Fruit fly (Drosophila melanogaster) whole organism, embryonic: Measurements from ENCODE around the gene CG42324.
A peak's percentile ranks its signal among the peaks of the same experiment; 100 is the strongest.

ENCODE experiments used
- Bgb ChIP-seq: fragments of 200-800 bp; sonication (Bioruptor generic); IDR thresholded peaks from 2 replicates; pipeline ENCODE4 v1.3.6; 2022; ENCODE audit warnings: missing biosample characterization, missing genetic modification characterization; ENCODE audit not compliant: partially characterized antibody
- CG10321 ChIP-seq: fragments of 200-800 bp; sonication (Bioruptor generic); IDR thresholded peaks from 2 replicates; pipeline ENCODE4 v1.3.6; 2022; ENCODE audit warnings: missing biosample characterization, missing genetic modification characterization
- CG11247 ChIP-seq: fragments of 200-800 bp; sonication (Bioruptor generic); IDR thresholded peaks from 2 replicates; pipeline ENCODE4 v1.3.6; 2022; ENCODE audit warnings: missing biosample characterization, missing genetic modification characterization
- CG13287 ChIP-seq: fragments of 200-800 bp; sonication (Bioruptor generic); IDR thresholded peaks from 2 replicates; pipeline ENCODE4 v1.3.6; 2022; ENCODE audit warnings: missing biosample characterization, missing genetic modification characterization; ENCODE audit not compliant: partially characterized antibody
- CG14710 ChIP-seq: fragments of 200-800 bp; sonication (Bioruptor generic); optimal IDR thresholded peaks from 3 replicates; lab custom pipeline; 2019; ENCODE audit warnings: missing biosample characterization, mild to moderate bottlenecking, missing genetic modification characterization, moderate library complexity
- CG16813 ChIP-seq: fragments of 200-800 bp; sonication (Bioruptor generic); IDR thresholded peaks from 3 replicates; pipeline ENCODE4 v1.3.6; 2022; ENCODE audit warnings: missing biosample characterization, missing genetic modification characterization; ENCODE audit not compliant: partially characterized antibody
- CG18011 ChIP-seq: fragments of 200-800 bp; sonication (Bioruptor generic); optimal IDR thresholded peaks from 2 replicates; lab custom pipeline; 2017; ENCODE audit warnings: missing biosample characterization, missing genetic modification characterization, mild to moderate bottlenecking, moderate library complexity, missing genotype
- CG18262 ChIP-seq: fragments of 200-800 bp; optimal IDR thresholded peaks from 3 replicates; lab custom pipeline; 2019; ENCODE audit warnings: missing biosample characterization, mild to moderate bottlenecking, missing genetic modification characterization, moderate library complexity
- CG34376 ChIP-seq: fragments of 200-800 bp; sonication (Bioruptor generic); optimal IDR thresholded peaks from 2 replicates; lab custom pipeline; 2018; ENCODE audit warnings: missing biosample characterization, mild to moderate bottlenecking, missing genetic modification characterization
- CG3726 ChIP-seq: fragments of 200-800 bp; sonication (Bioruptor generic); IDR thresholded peaks from 3 replicates; pipeline ENCODE4, ENCODE4 v1.3.6; 2022; ENCODE audit warnings: missing biosample characterization, missing genetic modification characterization
- CG8388 ChIP-seq: fragments of 200-800 bp; sonication (Bioruptor generic); optimal IDR thresholded peaks from 2 replicates; lab custom pipeline; 2019; ENCODE audit warnings: missing biosample characterization, mild to moderate bottlenecking, missing genetic modification characterization, moderate library complexity
- CG8944 ChIP-seq: fragments of 200-800 bp; sonication (Bioruptor generic); optimal IDR thresholded peaks from 3 replicates; lab custom pipeline; 2016; ENCODE audit warnings: missing biosample characterization, missing genetic modification characterization
- CG9437 ChIP-seq: fragments of 200-800 bp; sonication (Bioruptor generic); optimal IDR thresholded peaks from 2 replicates; lab custom pipeline; 2018; ENCODE audit warnings: missing biosample characterization, mild to moderate bottlenecking, missing genetic modification characterization
- D19A ChIP-seq: fragments of 200-800 bp; optimal IDR thresholded peaks from 3 replicates; lab custom pipeline; 2019; ENCODE audit warnings: missing biosample characterization, mild to moderate bottlenecking, missing genetic modification characterization, moderate library complexity
- Ets65A ChIP-seq: fragments of 200-800 bp; sonication (Bioruptor generic); peaks from one replicate; lab custom pipeline; 2016; ENCODE audit warnings: missing biosample characterization, missing genetic modification characterization
- Ets97D ChIP-seq: fragments of 200-800 bp; sonication (Bioruptor generic); optimal IDR thresholded peaks from 3 replicates; lab custom pipeline; 2016; ENCODE audit warnings: missing biosample characterization, missing genetic modification characterization
- Fer1 ChIP-seq: fragments of 200-800 bp; sonication (Bioruptor generic); optimal IDR thresholded peaks from 2 replicates; lab custom pipeline; 2017; ENCODE audit warnings: missing biosample characterization, mild to moderate bottlenecking, missing genetic modification characterization
- MBD-R2 ChIP-seq: fragments of 200-800 bp; sonication (Bioruptor generic); IDR thresholded peaks from 2 replicates; pipeline ENCODE4 v1.3.6; 2022; ENCODE audit warnings: missing biosample characterization, missing genetic modification characterization
- Med ChIP-seq: fragments of 200-800 bp; sonication (Bioruptor generic); peaks from one replicate; lab custom pipeline; 2016; ENCODE audit warnings: missing biosample characterization, missing genetic modification characterization, mild to moderate bottlenecking, inconsistent platforms, moderate library complexity
- Opbp ChIP-seq: fragments of 200-800 bp; sonication (Bioruptor generic); IDR thresholded peaks from 3 replicates; pipeline ENCODE4 v1.3.6; 2022; ENCODE audit warnings: missing biosample characterization, missing genetic modification characterization; ENCODE audit not compliant: partially characterized antibody
- Xbp1 ChIP-seq: fragments of 200-800 bp; sonication (Bioruptor generic); optimal IDR thresholded peaks from 3 replicates; lab custom pipeline; 2016; ENCODE audit warnings: missing biosample characterization, mild to moderate bottlenecking, missing genetic modification characterization
- aop ChIP-seq: fragments of 200-800 bp; sonication (Bioruptor generic); IDR thresholded peaks from 2 replicates; pipeline ENCODE4 v1.3.6; 2022; ENCODE audit warnings: missing biosample characterization, missing genetic modification characterization
- crp ChIP-seq, 2 experiments: fragments of 200-800 bp; sonication (Bioruptor generic); optimal IDR thresholded peaks; 2 replicates in 1 of 2; 3 replicates in 1 of 2; lab custom pipeline; 2017; ENCODE audit warnings: missing biosample characterization in 2 of 2, missing genetic modification characterization in 2 of 2, mild to moderate bottlenecking in 1 of 2, moderate library complexity in 1 of 2
- dmrt11E ChIP-seq: fragments of 200-800 bp; sonication (Bioruptor generic); optimal IDR thresholded peaks from 3 replicates; lab custom pipeline; 2018; ENCODE audit warnings: missing biosample characterization, mild to moderate bottlenecking, missing genetic modification characterization, moderate library complexity
- exex ChIP-seq: fragments of 200-800 bp; sonication (Bioruptor generic); optimal IDR thresholded peaks from 4 replicates; lab custom pipeline; 2018; ENCODE audit warnings: missing biosample characterization, mild to moderate bottlenecking, missing genetic modification characterization, moderate library complexity
- gcm2 ChIP-seq: fragments of 200-800 bp; sonication (Bioruptor generic); optimal IDR thresholded peaks from 2 replicates; lab custom pipeline; 2016; ENCODE audit warnings: missing biosample characterization, missing genetic modification characterization
- lab ChIP-seq: fragments of 200-800 bp; sonication (Bioruptor generic); optimal IDR thresholded peaks from 3 replicates; lab custom pipeline; 2017; ENCODE audit warnings: missing biosample characterization, missing genetic modification characterization, mild to moderate bottlenecking, moderate library complexity, missing genetic modification reagents
- mirr ChIP-seq: fragments of 200-800 bp; sonication (Bioruptor generic); optimal IDR thresholded peaks from 3 replicates; lab custom pipeline; 2018; ENCODE audit warnings: missing biosample characterization, mild to moderate bottlenecking, missing genetic modification characterization
- nom ChIP-seq: fragments of 200-800 bp; sonication (Bioruptor generic); optimal IDR thresholded peaks from 2 replicates; lab custom pipeline; 2017; ENCODE audit warnings: missing biosample characterization, missing genetic modification characterization, mild to moderate bottlenecking, moderate library complexity, missing genetic modification reagents
- otp ChIP-seq: fragments of 200-800 bp; sonication (Bioruptor generic); IDR thresholded peaks from 3 replicates; pipeline ENCODE4, ENCODE4 v1.3.6; 2022; ENCODE audit warnings: missing biosample characterization, missing genetic modification characterization
- pfk ChIP-seq: fragments of 200-800 bp; sonication (Bioruptor generic); optimal IDR thresholded peaks from 2 replicates; lab custom pipeline; 2018; ENCODE audit warnings: missing biosample characterization, mild to moderate bottlenecking, missing genetic modification characterization, moderate library complexity
- phol ChIP-seq: fragments of 200-800 bp; sonication (Bioruptor generic); optimal IDR thresholded peaks from 3 replicates; lab custom pipeline; 2018; ENCODE audit warnings: missing biosample characterization, mild to moderate bottlenecking, missing genetic modification characterization, moderate library complexity
- pzg ChIP-seq: fragments of 200-800 bp; sonication (Bioruptor generic); optimal IDR thresholded peaks from 3 replicates; lab custom pipeline; 2018; ENCODE audit warnings: missing biosample characterization, mild to moderate bottlenecking, missing genetic modification characterization, moderate library complexity
- scrt ChIP-seq: fragments of 200-800 bp; sonication (Bioruptor generic); optimal IDR thresholded peaks from 2 replicates; lab custom pipeline; 2018; ENCODE audit warnings: missing biosample characterization, mild to moderate bottlenecking, missing genetic modification characterization, moderate library complexity
- stwl ChIP-seq: fragments of 200-800 bp; sonication (Bioruptor generic); optimal IDR thresholded peaks from 3 replicates; lab custom pipeline; 2018; ENCODE audit warnings: missing biosample characterization, mild to moderate bottlenecking, missing genetic modification characterization, moderate library complexity
- trem ChIP-seq: fragments of 200-800 bp; optimal IDR thresholded peaks from 3 replicates; lab custom pipeline; 2019; ENCODE audit warnings: missing biosample characterization, mild to moderate bottlenecking, missing genetic modification characterization, moderate library complexity

The CG42324 gene

dm6 chr3L:3461557-3462414, 10.5 kb upstream of the CG42324 start:
- no peak for TF ChIP-seq pfk (GFP tag; lab: Kevin White, UChicago)
- no peak for TF ChIP-seq crp (GFP tag; optimal IDR thresholded peaks at IDR 0.05; lab: Kevin White, UChicago)
- TF ChIP-seq CG18011 (GFP tag; lab: Kevin White, UChicago), result no peak
- peak; percentile 70 for TF ChIP-seq scrt (GFP tag; lab: Kevin White, UChicago)
- TF ChIP-seq gcm2 (GFP tag; lab: Kevin White, UChicago), result no peak
- peak; percentile 37 for TF ChIP-seq Med
- peak; percentile 5 for TF ChIP-seq D19A (tag; lab: Kevin White, UChicago)
- TF ChIP-seq CG9437 (GFP tag; lab: Kevin White, UChicago), result no peak
- TF ChIP-seq CG3726 (GFP tag; lab: Robert Waterston, UW), result no peak
- TF ChIP-seq CG8944 (GFP tag; lab: Kevin White, UChicago), result no peak
- peak; percentile 69 for TF ChIP-seq CG10321
- no peak for TF ChIP-seq aop (GFP tag; lab: Robert Waterston, UW)
- TF ChIP-seq CG8388, result no peak
- no peak for TF ChIP-seq Xbp1
- TF ChIP-seq nom (GFP tag; lab: Kevin White, UChicago), result no peak
- TF ChIP-seq, all 482 proteins: peak for 4

- TF ChIP-seq pzg (GFP tag; lab: Kevin White, UChicago) (peak; percentile 8), CG18262 (no peak), otp (GFP tag; lab: Robert Waterston, UW) (no peak), Bgb (GFP tag; lab: Robert Waterston, UW) (0 out of 2 replicates have a peak, but pooled peaks have one; percentile 7), CG14710 (tag; lab: Kevin White, UChicago) (peak; percentile 99), stwl (peak; percentile 96), trem (peak; percentile 19), Ets65A (GFP tag; lab: Kevin White, UChicago) (peak; percentile 77), dmrt11E (tag; lab: Kevin White, UChicago) (no peak), Opbp (GFP tag; lab: Robert Waterston, UW) (no peak), phol (tag; lab: Kevin White, UChicago) (peak; percentile 87), CG13287 (GFP tag; lab: Robert Waterston, UW) (peak; percentile 13; the same call in 1 of the 2 replicates), Ets97D (GFP tag; lab: Kevin White, UChicago) (peak; percentile 61), MBD-R2 (GFP tag; lab: Robert Waterston, UW) (peak; percentile 6; the same call in 1 of the 2 replicates)
Measured at dm6 chr3L:3466200-3466599, 6.0 kb upstream of the CG42324 start, which contains the start of gene CycJ. CycJ (plus strand) TSS chr3L:3466428.

dm6 chr3L:3469709-3470108, 2.5 kb upstream of the CG42324 start:
- TF ChIP-seq exex (tag; lab: Kevin White, UChicago), result peak; percentile 53
- peak; percentile 12 for TF ChIP-seq lab (GFP tag; lab: Kevin White, UChicago)
- no peak for TF ChIP-seq CG11247 (GFP tag; lab: Robert Waterston, UW)
- TF ChIP-seq mirr (GFP tag; lab: Kevin White, UChicago), result peak; percentile 28
- peak; percentile 11 for TF ChIP-seq Fer1 (GFP tag; lab: Kevin White, UChicago)
- TF ChIP-seq CG34376, result peak; percentile 66
- TF ChIP-seq CG16813 (GFP tag; lab: Robert Waterston, UW), result no peak
